Worm (Caenorhabditis elegans) whole organism, dauer: Measurements from ENCODE around the gene tftc-1.

ENCODE experiments used
- unc-62 ChIP-seq: sonication (generic microtip); optimal IDR thresholded peaks from 2 replicates; lab custom pipeline; 2017; ENCODE audit warnings: missing biosample characterization, missing genetic modification reagents, missing genetic modification characterization

tftc-1 gene

DNA sequence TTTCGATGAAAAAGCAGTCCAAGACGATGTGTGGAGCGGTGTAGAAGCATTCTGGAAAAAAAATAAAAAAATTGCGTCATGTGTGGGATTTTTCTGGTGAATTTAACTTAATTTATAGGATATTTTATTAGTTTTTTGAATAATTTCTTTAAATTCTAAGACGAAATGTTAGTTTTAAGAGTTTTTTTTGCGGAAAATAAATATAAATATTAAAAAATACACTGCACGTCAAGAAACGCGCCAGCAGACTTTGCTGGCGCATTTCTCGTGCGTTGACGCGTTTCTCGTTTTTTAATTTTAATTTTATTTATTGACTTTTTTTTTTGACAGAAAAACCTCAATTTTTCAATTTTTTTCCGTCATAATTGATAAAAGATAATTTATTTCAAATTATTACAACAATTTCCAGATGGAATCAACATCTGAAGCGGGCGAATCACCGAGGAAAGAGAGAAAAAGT lies at the start of gene tftc-1, which contains the start of gene ppgn-1:
Gene tftc-1, plus strand, starts transcription at position 410 of the 460 bp plus-strand sequence.
Gene ppgn-1, minus strand, starts transcription at position 51 of the 460 bp plus-strand sequence.
- no peak for TF ChIP-seq unc-62 (GFP tag; lab: Kevin White, UChicago)

DNA sequence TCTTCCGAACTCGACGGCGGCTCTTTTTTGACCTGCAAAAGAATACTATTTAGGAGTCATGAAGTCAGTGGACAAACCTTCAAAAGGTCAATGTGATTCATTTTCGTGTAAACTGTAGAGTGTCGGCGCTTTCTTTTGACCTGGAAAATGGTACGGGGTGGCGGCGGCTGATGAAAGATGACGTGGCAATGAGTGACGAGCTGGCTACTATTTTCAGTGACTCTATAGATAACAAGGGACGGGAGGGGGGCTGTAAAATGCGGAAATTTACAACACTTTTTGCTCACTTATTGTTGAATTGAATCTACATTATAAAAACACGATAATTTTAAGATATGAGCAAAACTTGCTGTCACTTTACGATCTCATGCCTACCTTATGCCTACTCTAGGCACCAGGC lies 48.9 kb upstream of the tftc-1 start, which contains the start of gene lin-1:
Gene lin-1, minus strand, starts transcription at position 101 of the 400 bp plus-strand sequence.
- TF ChIP-seq unc-62 (GFP tag; lab: Kevin White, UChicago), result no peak

DNA sequence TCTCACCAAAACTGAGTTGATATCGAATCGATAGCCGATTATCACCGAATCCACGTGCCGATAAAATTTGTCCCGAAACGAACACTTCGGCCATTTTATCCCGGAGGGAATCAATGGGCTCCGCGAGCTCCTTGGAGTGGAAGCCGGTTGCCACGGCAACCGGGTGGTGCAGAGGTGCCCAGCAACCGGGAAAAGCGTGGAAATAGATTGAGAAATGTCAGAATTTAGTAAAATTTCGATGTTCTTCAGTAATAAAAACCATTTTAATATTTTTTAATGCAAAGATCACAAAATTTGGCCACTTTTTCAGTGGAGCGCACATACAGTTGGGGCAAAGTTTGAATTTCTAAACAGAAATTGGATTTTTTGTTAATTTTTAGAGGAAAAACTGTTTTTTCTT lies 42.6 kb upstream of the tftc-1 start, which contains the start of gene mksr-2:
Gene mksr-2, minus strand, starts transcription at position 101 of the 400 bp plus-strand sequence.
- TF ChIP-seq unc-62 (GFP tag; lab: Kevin White, UChicago), result no peak

DNA sequence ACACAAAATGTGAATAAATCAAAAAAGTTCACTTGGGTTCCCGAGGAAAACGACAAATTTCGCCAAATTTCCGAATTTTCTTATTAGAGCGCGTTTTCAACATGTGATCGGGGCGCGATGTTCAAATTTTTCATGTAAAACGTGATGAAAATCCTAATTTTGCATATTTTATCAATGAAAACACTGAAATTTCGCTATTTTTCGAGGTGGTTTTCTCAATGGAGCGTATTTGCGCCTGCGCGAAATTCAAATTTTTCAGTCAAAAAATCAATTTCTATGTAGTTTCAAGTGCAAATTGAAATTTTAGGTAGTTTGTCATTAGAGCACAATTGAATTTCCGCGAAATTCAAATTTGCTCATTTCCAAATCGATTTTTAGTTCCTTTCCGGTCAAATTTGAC lies 41.7 kb upstream of the tftc-1 start:
- TF ChIP-seq unc-62 (GFP tag; lab: Kevin White, UChicago), result no peak

DNA sequence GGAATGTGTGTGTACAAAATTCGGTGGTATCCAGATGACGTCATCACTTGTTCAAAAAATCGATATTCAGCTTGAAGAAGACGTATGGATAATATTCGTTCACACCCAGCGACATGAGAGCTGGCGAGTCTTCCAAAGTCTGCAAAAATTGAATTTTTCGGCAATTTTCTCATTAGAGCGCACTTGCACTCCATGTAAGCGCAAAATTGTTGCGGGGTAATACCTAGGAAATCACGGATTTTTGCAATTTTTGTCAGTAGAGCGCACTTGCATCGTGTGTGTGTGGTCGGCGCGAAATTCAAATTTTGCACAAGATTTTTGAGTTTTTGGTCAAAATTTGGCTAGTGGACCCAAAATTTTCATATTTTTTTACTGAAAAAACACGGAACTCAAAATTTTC lies 40.9 kb upstream of the tftc-1 start:
- no peak for TF ChIP-seq unc-62 (GFP tag; lab: Kevin White, UChicago)

DNA sequence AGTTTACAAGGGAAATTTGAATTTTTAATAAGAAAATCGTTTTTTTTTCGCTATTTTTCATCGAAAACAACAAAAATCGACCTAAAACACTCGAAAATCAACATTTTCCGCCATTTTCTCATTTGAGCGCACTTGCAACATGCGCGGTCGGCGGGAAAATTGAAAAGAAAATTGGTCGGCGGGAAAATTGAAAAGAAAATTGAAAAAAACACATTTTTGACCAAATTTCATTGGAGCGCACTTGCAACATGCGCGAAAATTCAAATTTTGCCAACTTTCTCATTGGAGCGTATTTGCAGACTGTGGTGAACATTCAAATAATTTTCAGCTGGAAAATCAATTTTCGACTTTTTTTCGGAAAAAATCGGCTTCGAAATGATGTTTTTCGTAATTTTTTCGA lies 37.5 kb upstream of the tftc-1 start:
- TF ChIP-seq unc-62 (GFP tag; lab: Kevin White, UChicago), result no peak

DNA sequence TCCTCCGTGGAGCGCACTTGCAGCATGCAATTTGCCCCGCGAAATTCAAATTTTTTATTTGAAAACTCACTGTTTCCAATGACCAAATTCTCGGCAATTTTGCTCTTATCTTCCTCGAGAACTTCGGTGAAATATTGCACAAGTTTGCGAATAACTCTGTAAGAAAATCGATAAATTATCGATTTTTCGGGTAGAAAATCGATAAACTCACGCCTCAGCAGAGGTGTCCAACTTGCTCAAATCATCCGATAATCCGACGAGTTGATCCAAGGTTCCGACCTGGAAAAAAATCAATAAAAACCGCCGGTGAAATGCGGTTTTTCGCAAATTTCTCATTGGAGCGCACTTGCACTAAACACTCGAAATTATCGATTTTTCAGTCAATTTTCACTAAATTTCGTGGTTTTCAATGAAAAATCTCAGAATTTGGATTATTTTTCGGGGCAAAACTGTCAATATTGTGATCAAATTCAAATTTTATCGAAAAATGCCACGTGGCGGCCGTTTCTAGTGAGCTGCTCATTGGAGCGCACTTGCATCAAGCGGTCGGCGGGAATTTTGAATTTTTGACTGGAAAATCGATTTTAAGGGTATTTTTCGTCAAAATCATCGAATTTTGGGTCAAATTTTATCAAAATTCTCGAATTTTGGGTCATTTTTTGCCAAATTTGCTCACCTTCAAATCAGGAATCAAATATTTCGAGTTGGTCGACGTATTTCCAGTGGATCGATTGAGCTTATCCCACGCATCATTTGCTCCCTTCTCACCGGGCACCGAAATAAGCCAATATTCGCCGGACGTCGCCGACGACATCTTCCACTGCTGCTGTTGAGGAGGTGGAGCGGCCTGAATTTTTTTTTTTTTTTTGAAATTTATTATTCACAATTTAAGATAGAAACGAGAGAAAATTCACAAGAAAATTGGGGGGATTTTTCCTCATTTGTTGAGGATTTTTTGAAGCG lies 35.1 kb upstream of the tftc-1 start, which contains the start of gene vha-11:
Gene vha-11, minus strand, starts transcription at position 847 of the 963 bp plus-strand sequence.
- no peak for TF ChIP-seq unc-62 (GFP tag; lab: Kevin White, UChicago)

DNA sequence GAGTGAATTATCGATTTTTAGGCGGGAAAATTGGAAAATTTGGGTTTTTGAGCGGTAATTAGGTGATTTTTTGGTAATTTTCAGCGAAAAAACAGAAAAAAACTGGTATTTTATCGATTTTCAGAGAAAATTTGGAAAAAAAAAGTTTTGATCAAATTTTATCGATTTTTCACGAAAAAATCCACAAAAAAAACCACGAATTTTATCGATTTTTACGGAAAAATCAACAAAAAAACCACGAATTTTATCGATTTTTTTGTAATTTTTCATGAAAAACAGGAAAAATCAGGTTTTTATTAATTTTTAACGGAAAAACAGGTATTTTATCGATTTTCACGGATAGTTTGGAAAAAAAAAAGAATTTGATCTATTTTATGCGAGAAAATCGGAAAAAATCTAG lies 34.2 kb upstream of the tftc-1 start:
- TF ChIP-seq unc-62 (GFP tag; lab: Kevin White, UChicago), result no peak

DNA sequence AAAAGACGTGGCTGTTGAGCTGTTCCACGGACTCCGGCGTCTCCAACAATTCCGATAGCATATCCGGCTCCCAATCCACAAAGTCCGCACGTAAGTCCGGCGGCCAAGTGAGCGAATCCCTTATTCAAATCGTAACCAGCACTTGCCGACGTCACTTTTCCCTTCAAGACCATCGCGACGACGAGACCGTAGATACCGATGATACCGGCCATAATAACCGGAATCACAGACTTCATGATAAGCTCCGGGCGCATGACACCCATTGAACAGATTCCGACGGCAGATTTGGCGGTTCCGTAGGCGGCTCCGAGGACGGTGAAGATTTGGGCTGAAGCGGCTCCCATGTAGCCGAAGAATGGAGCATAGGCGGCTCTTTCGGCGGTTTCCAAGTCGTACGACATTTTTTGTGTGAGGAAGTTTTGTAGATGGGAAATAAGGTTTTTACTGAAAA lies 33.5 kb upstream of the tftc-1 start, which contains the start of gene vha-3:
Gene vha-3, minus strand, starts transcription at position 401 of the 451 bp plus-strand sequence.
- TF ChIP-seq unc-62 (GFP tag; lab: Kevin White, UChicago), result no peak

DNA sequence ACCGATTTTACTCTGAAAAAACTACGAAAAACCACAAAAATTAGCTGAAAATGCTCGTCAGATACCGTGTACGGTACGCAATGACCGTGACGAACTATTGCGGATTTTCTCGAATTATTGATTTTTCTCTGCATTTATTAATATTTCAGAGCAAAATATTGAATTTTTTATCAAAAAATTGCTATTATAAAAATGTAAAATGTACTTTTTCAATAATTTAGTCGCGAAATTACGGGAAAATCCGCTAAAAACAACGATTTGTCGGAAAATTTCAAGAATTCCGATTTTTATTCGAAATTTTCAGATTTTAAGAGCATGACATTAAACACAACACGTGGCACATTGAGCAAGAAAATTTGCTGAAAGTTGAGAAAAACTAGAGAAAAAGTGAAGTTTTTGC lies 32.8 kb upstream of the tftc-1 start, which contains the start of gene Y38F2AL.12:
Gene Y38F2AL.12, plus strand, starts transcription at position 301 of the 400 bp plus-strand sequence.
- no peak for TF ChIP-seq unc-62 (GFP tag; lab: Kevin White, UChicago)

DNA sequence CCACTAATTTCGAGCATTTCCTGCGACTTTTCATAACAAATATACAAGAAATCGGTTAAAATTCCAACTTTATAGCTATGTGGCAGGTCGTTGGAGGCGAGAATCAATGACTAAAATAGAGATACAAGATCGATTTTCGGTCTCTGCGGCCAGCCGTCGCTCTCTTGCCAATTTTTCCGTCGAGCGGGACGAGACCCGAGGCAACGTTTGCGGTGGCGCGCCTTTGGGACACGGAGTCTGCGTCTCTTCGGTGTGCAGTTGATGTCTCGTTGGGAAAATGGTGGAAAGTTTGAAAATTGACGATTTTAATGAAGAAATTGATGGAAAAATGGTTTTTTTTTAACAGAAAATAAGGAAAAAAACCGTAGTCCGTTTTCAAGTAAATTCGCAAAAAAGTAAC lies 32.3 kb upstream of the tftc-1 start:
- TF ChIP-seq unc-62 (GFP tag; lab: Kevin White, UChicago), result no peak

DNA sequence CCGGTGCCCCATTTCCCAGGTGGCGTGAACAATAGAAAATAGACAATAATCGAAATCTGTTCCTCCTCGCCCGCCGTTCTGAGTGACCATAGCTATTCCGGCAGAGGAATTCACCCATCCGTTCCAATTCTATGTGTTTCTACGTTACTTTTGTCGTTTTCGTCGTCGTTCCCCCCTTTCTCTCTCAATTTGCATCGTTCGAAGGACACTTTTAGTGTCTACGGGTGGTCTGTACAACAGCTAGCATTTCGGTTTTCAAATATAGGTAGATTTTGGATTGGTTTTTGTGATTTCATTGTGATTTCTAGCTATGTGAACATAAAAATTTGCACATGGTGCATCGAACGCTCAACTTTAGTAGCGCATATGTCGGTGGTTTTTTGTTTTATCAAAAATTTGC lies 29.1 kb upstream of the tftc-1 start:
- TF ChIP-seq unc-62 (GFP tag; lab: Kevin White, UChicago), result no peak

DNA sequence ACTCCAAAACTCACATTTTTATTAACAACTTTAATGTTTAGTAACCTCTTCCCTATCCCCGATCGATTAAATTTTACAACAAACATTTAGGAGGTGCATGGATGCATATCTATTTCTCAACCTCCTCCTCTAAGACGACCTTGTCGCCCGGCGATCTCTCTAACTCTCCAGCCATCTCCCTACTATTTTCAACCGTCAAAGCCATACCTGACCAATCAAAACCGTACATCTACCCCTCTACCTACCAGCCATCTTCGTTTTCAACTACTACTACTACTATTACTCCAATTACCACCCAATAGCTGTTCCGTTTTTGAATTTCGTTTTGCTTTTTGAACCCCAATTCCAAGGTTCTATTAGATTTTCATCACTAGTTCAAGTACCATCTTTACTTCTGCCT lies 27.5 kb upstream of the tftc-1 start:
- TF ChIP-seq unc-62 (GFP tag; lab: Kevin White, UChicago), result no peak

DNA sequence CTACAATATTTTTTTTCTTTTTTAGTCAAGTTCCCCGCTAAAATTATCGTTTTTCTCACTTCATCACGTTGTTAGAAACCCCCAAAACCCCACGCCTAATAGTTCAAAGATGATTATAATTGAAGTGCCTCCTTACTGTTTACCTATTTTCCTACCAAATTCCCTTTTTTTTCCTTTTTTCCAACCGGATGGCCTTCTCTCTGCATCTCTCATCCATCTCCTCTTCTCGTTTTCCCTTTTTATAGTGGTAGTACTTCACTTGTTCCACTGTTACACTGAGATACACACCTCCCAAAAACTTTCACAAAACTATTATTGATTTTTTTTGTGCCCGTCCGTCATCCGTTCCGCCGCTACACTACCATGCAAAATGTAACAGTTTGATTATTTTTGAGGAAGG lies 26.1 kb upstream of the tftc-1 start, which contains the start of gene nsy-4:
Gene nsy-4, plus strand, starts transcription at position 274 of the 400 bp plus-strand sequence.
- no peak for TF ChIP-seq unc-62 (GFP tag; lab: Kevin White, UChicago)

DNA sequence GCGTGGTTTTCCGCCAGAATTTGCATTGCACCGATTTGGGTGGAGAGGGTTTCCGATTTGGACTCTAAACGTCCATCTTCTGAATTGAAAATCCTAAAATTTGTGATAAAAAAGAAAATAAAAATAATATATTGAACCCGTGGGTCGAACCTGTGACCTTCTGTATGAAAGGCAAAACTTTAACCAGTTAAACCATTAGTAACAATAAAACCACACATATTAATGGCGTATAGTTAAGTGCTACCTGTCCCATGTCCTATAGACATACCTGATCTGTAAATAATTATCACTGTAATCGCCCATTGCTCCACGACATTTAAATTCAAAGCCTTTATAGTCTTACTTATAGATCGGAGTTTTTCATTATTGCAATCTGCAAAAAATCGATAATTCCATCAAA lies 21.8 kb upstream of the tftc-1 start:
- no peak for TF ChIP-seq unc-62 (GFP tag; lab: Kevin White, UChicago)

DNA sequence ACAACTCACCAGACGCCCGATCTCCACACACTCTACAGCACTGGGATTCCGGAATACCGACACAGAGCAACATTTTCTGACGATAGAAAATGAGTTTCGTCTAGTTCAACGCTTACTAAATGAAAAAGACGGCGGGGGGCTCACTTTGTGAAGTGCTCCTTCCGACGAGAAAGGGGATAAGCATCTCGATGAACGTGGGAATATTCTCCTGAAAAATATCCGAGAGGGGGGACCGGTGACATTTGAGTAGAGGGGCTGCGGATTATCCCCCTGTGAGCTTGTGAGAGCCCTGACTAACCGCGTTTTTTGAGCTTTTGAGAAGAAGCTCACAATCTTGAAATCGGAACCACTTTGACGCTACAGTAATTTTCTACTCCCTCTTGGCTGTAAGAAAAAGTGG lies 19.5 kb upstream of the tftc-1 start, which contains the start of gene nhr-236:
Gene nhr-236, minus strand, starts transcription at position 101 of the 400 bp plus-strand sequence.
- TF ChIP-seq unc-62 (GFP tag; lab: Kevin White, UChicago), result no peak
